Fruit fly (Drosophila melanogaster): ENCODE data around the gene Ku80.

DNA sequence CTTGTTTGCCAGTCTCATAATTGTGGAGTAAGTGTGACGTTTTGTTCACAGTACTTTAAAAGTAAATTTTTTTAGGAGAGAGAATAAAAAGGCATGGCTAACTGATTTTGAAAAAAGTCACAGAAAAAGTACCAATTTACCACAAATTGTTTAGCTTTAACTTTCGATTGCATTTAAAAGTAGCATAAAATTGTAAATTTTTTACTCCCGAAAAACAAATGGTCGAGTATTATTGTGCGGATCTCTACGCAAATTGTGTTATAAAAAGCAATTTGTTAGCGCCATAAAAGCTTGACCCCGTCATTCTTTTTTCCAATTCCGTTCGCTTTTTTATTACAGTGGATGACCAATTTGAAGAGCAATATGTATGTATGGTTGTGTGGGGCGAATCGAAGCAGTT lies 5.8 kb upstream of the Ku80 start, which contains the start of gene CG43760:
- TF ChIP-seq psq (optimal IDR thresholded peaks at IDR 0.05): no peak
- TF ChIP-seq pan (optimal IDR thresholded peaks at IDR 0.05): no peak
- TF ChIP-seq usp (GFP tag; optimal IDR thresholded peaks at IDR 0.05): no peak
- TF ChIP-seq Dll (optimal IDR thresholded peaks at IDR 0.05): no peak
